Worm (Caenorhabditis elegans) whole organism, late embryonic: Measurements from ENCODE around the gene srz-60.

Source experiments
- F13H6.1 ChIP-seq: sonication (generic microtip); optimal IDR thresholded peaks from 2 replicates; lab custom pipeline; 2016; ENCODE audit warnings: missing genetic modification characterization, missing compliant biosample characterization
- K09A11.1 ChIP-seq: sonication (generic microtip); optimal IDR thresholded peaks from 2 replicates; lab custom pipeline; 2017; ENCODE audit warnings: antibody characterized with exemption, mild to moderate bottlenecking, missing genetic modification characterization, missing compliant biosample characterization; ENCODE audit not compliant: insufficient read depth
- T23F11.4 ChIP-seq: fragments of 200-800 bp; sonication (Bioruptor generic); optimal IDR thresholded peaks from 2 replicates; lab custom pipeline; 2018; ENCODE audit warnings: mild to moderate bottlenecking, missing genetic modification characterization, missing compliant biosample characterization
- Y22D7AL.16 ChIP-seq: sonication (generic microtip); optimal IDR thresholded peaks from 2 replicates; lab custom pipeline; 2016; ENCODE audit warnings: missing genetic modification characterization, missing compliant biosample characterization
- ceh-14 ChIP-seq: sonication (generic microtip); optimal IDR thresholded peaks from 2 replicates; lab custom pipeline; 2016; ENCODE audit warnings: missing genotype, missing genetic modification characterization, missing compliant biosample characterization
- ceh-22 ChIP-seq: sonication (generic microtip); optimal IDR thresholded peaks from 2 replicates; lab custom pipeline; 2017; ENCODE audit warnings: missing biosample characterization, missing genetic modification characterization
- ceh-34 ChIP-seq: sonication (generic microtip); optimal IDR thresholded peaks from 2 replicates; lab custom pipeline; 2016; ENCODE audit warnings: mild to moderate bottlenecking, missing genetic modification characterization, missing compliant biosample characterization
- ceh-45 ChIP-seq: fragments of 200-800 bp; sonication (Bioruptor generic); IDR thresholded peaks from 2 replicates; pipeline ENCODE4 v1.3.6; 2022; ENCODE audit warnings: missing genetic modification reagents, missing genetic modification characterization, missing compliant biosample characterization
- ceh-48 ChIP-seq: sonication (generic microtip); optimal IDR thresholded peaks from 2 replicates; lab custom pipeline; 2016; ENCODE audit warnings: missing genetic modification characterization, inconsistent platforms, missing compliant biosample characterization
- ceh-9 ChIP-seq: sonication (generic microtip); optimal IDR thresholded peaks from 2 replicates; lab custom pipeline; 2016; ENCODE audit warnings: mild to moderate bottlenecking, missing genetic modification characterization, inconsistent platforms, missing compliant biosample characterization
- che-1 ChIP-seq: sonication (generic microtip); optimal IDR thresholded peaks from 2 replicates; lab custom pipeline; 2016; ENCODE audit warnings: mild to moderate bottlenecking, missing genetic modification characterization, missing compliant biosample characterization
- dmd-4 ChIP-seq: sonication (generic microtip); optimal IDR thresholded peaks from 2 replicates; lab custom pipeline; 2016; ENCODE audit warnings: borderline replicate concordance, missing genetic modification characterization, missing compliant biosample characterization
- elt-2 ChIP-seq: sonication (generic microtip); optimal IDR thresholded peaks from 2 replicates; lab custom pipeline; 2016; ENCODE audit warnings: missing genetic modification reagents, missing genetic modification characterization, missing compliant biosample characterization
- eyg-1 ChIP-seq: sonication (generic microtip); optimal IDR thresholded peaks from 2 replicates; lab custom pipeline; 2016; ENCODE audit warnings: missing genotype, missing genetic modification characterization, missing compliant biosample characterization
- gmeb-2 ChIP-seq: sonication (generic microtip); optimal IDR thresholded peaks from 2 replicates; lab custom pipeline; 2016; ENCODE audit warnings: missing genetic modification characterization, inconsistent platforms, missing compliant biosample characterization
- hlh-13 ChIP-seq: fragments of 200-800 bp; sonication (Bioruptor generic); optimal IDR thresholded peaks from 2 replicates; lab custom pipeline; 2018; ENCODE audit warnings: mild to moderate bottlenecking, missing genetic modification characterization, missing compliant biosample characterization
- hlh-15 ChIP-seq: sonication (generic microtip); optimal IDR thresholded peaks from 2 replicates; lab custom pipeline; 2016; ENCODE audit warnings: missing genetic modification characterization, missing compliant biosample characterization
- hlh-30 ChIP-seq: sonication (generic microtip); optimal IDR thresholded peaks from 2 replicates; lab custom pipeline; 2017; ENCODE audit warnings: antibody characterized with exemption, missing genetic modification characterization, missing compliant biosample characterization; ENCODE audit not compliant: insufficient read depth
- madf-2 ChIP-seq: sonication (generic microtip); optimal IDR thresholded peaks from 2 replicates; lab custom pipeline; 2017; ENCODE audit warnings: missing genetic modification characterization, missing compliant biosample characterization
- nfya-1 ChIP-seq: sonication (generic microtip); optimal IDR thresholded peaks from 2 replicates; lab custom pipeline; 2017; ENCODE audit warnings: missing genetic modification characterization, mild to moderate bottlenecking, missing compliant biosample characterization, antibody characterized with exemption, moderate library complexity
- nhr-11 ChIP-seq: fragments of 150-350 bp; optimal IDR thresholded peaks from 2 replicates; lab custom pipeline; 2014; ENCODE audit warnings: missing biosample characterization, missing genetic modification characterization
- nhr-232 ChIP-seq: sonication (generic microtip); optimal IDR thresholded peaks from 2 replicates; lab custom pipeline; 2016; ENCODE audit warnings: missing genetic modification characterization, missing compliant biosample characterization
- pat-9 ChIP-seq: fragments of 200-800 bp; sonication (Bioruptor generic); optimal IDR thresholded peaks from 2 replicates; lab custom pipeline; 2018; ENCODE audit warnings: mild to moderate bottlenecking, missing genetic modification characterization, moderate library complexity, missing compliant biosample characterization
- pha-2 ChIP-seq: sonication (generic microtip); optimal IDR thresholded peaks from 2 replicates; lab custom pipeline; 2017; ENCODE audit warnings: mild to moderate bottlenecking, missing genetic modification characterization, missing compliant biosample characterization
- pha-4 ChIP-seq: fragments of 150-350 bp; optimal IDR thresholded peaks from 2 replicates; lab custom pipeline; 2018; ENCODE audit warnings: missing biosample characterization, missing genetic modification reagents, missing genetic modification characterization
- pros-1 ChIP-seq: fragments of 150-350 bp; optimal IDR thresholded peaks from 2 replicates; lab custom pipeline; 2014; ENCODE audit warnings: missing biosample characterization, missing genetic modification reagents, missing genetic modification characterization
- rnt-1 ChIP-seq: sonication (generic microtip); optimal IDR thresholded peaks from 2 replicates; lab custom pipeline; 2016; ENCODE audit warnings: missing genetic modification characterization, missing compliant biosample characterization
- sdc-2 ChIP-seq: sonication (generic microtip); optimal IDR thresholded peaks from 2 replicates; lab custom pipeline; 2016; ENCODE audit warnings: missing genotype, missing genetic modification characterization, missing compliant biosample characterization
- sox-2 ChIP-seq: fragments of 200-800 bp; sonication (Bioruptor generic); IDR thresholded peaks from 2 replicates; pipeline ENCODE4 v1.3.6; 2022; ENCODE audit warnings: missing genetic modification reagents, missing genetic modification characterization, missing compliant biosample characterization
- syd-9 ChIP-seq: sonication (generic microtip); optimal IDR thresholded peaks from 2 replicates; lab custom pipeline; 2016; ENCODE audit warnings: mild to moderate bottlenecking, missing genetic modification characterization, moderate library complexity, missing compliant biosample characterization
- tbx-2 ChIP-seq: sonication (generic microtip); optimal IDR thresholded peaks from 2 replicates; lab custom pipeline; 2016; ENCODE audit warnings: missing genetic modification characterization, missing compliant biosample characterization
- ttx-3 ChIP-seq: sonication (generic microtip); optimal IDR thresholded peaks from 2 replicates; lab custom pipeline; 2016; ENCODE audit warnings: missing genetic modification reagents, missing genetic modification characterization, missing compliant biosample characterization
- unc-3 ChIP-seq, 2 experiments: fragments of 200-800 bp in 1 of 2; sonication (Bioruptor generic) in 1 of 2; sonication (generic microtip) in 1 of 2; conservative IDR thresholded peaks in 1 of 2; optimal IDR thresholded peaks in 1 of 2; 2 replicates each; pipeline versions ENCODE4 v1.3.6 to Lab custom; 2016 to 2022; ENCODE audit warnings: missing compliant biosample characterization in 2 of 2, missing genetic modification characterization in 2 of 2, missing genetic modification reagents in 1 of 2
- unc-42 ChIP-seq: sonication (generic microtip); optimal IDR thresholded peaks from 2 replicates; lab custom pipeline; 2016; ENCODE audit warnings: missing genotype, missing genetic modification characterization, missing compliant biosample characterization
- unc-55 ChIP-seq: sonication (generic microtip); optimal IDR thresholded peaks from 2 replicates; lab custom pipeline; 2017; ENCODE audit warnings: missing biosample characterization, missing genetic modification reagents, missing genetic modification characterization
- unc-86 ChIP-seq: sonication (generic microtip); optimal IDR thresholded peaks from 2 replicates; lab custom pipeline; 2016; ENCODE audit warnings: missing genetic modification characterization, missing compliant biosample characterization
- zip-5 ChIP-seq: sonication (generic microtip); optimal IDR thresholded peaks from 2 replicates; lab custom pipeline; 2016; ENCODE audit warnings: missing genetic modification characterization, missing compliant biosample characterization

The srz-60 gene

ce11 chrIV:3428434-3428950, at the start of gene srz-60, which contains the start of gene C04C3.9:
Gene srz-60 (plus strand): TSS chrIV:3428900.
Gene C04C3.9 (minus strand): TSS chrIV:3428534.
- TF ChIP-seq T23F11.4 (GFP tag; lab: Kevin White, UChicago) (no peak), che-1 (tag; lab: Kevin White, UChicago) (no peak), elt-2 (no peak), ceh-22 (tag; lab: Kevin White, UChicago) (no peak), hlh-13 (GFP tag; lab: Kevin White, UChicago) (no peak), ceh-9 (tag; lab: Kevin White, UChicago) (no peak), tbx-2 (tag; lab: Kevin White, UChicago) (no peak), gmeb-2 (tag; lab: Kevin White, UChicago) (no peak), F13H6.1 (tag; lab: Kevin White, UChicago) (no peak), unc-55 (no peak), ttx-3 (no peak), unc-86 (tag; lab: Kevin White, UChicago) (no peak), pros-1 (tag; lab: Kevin White, UChicago) (no peak), unc-42 (tag; lab: Kevin White, UChicago) (no peak), rnt-1 (tag; lab: Kevin White, UChicago) (no peak), nhr-232 (tag; lab: Kevin White, UChicago) (no peak), ceh-48 (tag; lab: Kevin White, UChicago) (no peak), pha-2 (tag; lab: Kevin White, UChicago) (no peak)

- no peak for TF ChIP-seq pat-9 (tag; lab: Kevin White, UChicago)
- TF ChIP-seq madf-2 = no peak
- no peak for TF ChIP-seq nhr-11
- TF ChIP-seq sox-2 (GFP tag; lab: Robert Waterston, UW) = no peak
- no peak for TF ChIP-seq ceh-34 (tag; lab: Kevin White, UChicago)
- TF ChIP-seq nfya-1 (tag; lab: Kevin White, UChicago) = no peak
- no peak for TF ChIP-seq Y22D7AL.16 (tag; lab: Kevin White, UChicago)
- TF ChIP-seq eyg-1 = no peak
- no peak for TF ChIP-seq nhr-232 (tag; lab: Kevin White, UChicago)
- TF ChIP-seq hlh-15 (tag; lab: Kevin White, UChicago) = no peak
- no peak for TF ChIP-seq unc-3 (GFP tag; conservative IDR thresholded peaks at IDR 0.05; lab: Robert Waterston, UW)
- TF ChIP-seq unc-3 (tag; optimal IDR thresholded peaks at IDR 0.05; lab: Kevin White, UChicago) = no peak
- no peak for TF ChIP-seq ttx-3
- TF ChIP-seq dmd-4 (tag; lab: Kevin White, UChicago) = no peak
- no peak for TF ChIP-seq K09A11.1 (tag; lab: Kevin White, UChicago)
- TF ChIP-seq ceh-22 (tag; lab: Kevin White, UChicago) = no peak
- no peak for TF ChIP-seq ceh-9 (tag; lab: Kevin White, UChicago)
- TF ChIP-seq pha-4 (tag; lab: Kevin White, UChicago) = no peak
These were observed 46.3 kb upstream of the srz-60 start, which contains the start of gene B0546.3 for ce11 chrIV:3382338-3382907. Gene B0546.3 (minus strand): TSS chrIV:3382841.

DNA sequence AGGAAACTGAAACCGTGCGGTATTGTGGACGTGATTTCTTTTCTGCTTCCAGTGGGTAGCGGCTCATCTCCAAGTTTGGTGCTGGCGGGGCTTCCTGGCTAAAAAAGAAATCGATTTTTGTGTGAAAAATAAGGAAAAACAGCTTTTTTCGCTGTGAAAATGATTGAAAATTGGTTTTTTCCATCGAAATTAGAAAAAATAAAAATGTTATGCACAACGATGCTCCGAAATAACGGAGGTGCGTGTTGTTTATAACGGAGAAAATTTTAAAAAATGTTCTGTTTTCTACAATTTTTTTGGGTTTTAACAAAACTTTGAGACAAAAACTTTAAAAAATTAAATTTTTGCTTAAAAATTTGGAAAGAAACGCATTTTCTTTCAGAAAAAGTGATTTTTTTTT, 45.5 kb upstream of the srz-60 start:
- TF ChIP-seq syd-9 = no peak
- no peak for TF ChIP-seq che-1 (tag; lab: Kevin White, UChicago)
- TF ChIP-seq unc-55 = no peak
- TF ChIP-seq eyg-1 = no peak
- TF ChIP-seq zip-5 (tag; lab: Kevin White, UChicago) = no peak
- no peak for TF ChIP-seq nhr-232 (tag; lab: Kevin White, UChicago)
- no peak for TF ChIP-seq madf-2
- TF ChIP-seq ceh-45 = no peak
- TF ChIP-seq pha-4 (tag; lab: Kevin White, UChicago) = no peak
- no peak for TF ChIP-seq ceh-14
- no peak for TF ChIP-seq sdc-2 (tag; lab: Kevin White, UChicago)
- no peak for TF ChIP-seq hlh-30 (tag; lab: Kevin White, UChicago)
